Fruit fly (Drosophila melanogaster): ENCODE data around the gene mRNA-cap.

mRNA-cap gene

DNA sequence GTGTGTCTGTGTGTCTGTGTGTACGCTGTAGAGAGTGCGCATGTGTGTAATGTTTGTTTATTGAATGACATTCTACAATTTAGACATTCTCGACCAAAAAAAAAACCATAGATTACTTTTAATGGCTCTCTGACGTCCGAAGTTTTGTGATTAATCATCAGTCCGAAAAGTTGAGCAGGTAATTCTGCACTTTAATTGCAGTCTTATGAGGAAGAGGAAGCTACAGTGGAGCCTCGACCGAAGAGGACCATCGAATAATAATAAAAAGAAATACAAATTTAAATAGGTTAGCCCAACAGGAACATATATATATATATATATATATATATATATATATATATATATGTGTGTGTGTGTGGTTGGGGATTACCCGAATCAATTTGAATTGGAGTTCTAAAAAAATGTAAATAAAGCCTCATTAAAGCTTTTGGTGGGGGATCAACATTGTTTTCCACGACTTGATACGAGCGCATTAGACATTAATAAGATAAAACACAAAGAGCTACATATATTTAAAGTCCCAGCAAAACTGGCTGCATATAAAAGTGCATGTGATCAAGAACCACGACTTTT lies 33.3 kb downstream of the mRNA-cap start:
- TF ChIP-seq CG14655 (GFP tag; optimal IDR thresholded peaks at IDR 0.05), result peak; percentile 2
- TF ChIP-seq CG8159 (tag; optimal IDR thresholded peaks at IDR 0.05), result no peak

DNA sequence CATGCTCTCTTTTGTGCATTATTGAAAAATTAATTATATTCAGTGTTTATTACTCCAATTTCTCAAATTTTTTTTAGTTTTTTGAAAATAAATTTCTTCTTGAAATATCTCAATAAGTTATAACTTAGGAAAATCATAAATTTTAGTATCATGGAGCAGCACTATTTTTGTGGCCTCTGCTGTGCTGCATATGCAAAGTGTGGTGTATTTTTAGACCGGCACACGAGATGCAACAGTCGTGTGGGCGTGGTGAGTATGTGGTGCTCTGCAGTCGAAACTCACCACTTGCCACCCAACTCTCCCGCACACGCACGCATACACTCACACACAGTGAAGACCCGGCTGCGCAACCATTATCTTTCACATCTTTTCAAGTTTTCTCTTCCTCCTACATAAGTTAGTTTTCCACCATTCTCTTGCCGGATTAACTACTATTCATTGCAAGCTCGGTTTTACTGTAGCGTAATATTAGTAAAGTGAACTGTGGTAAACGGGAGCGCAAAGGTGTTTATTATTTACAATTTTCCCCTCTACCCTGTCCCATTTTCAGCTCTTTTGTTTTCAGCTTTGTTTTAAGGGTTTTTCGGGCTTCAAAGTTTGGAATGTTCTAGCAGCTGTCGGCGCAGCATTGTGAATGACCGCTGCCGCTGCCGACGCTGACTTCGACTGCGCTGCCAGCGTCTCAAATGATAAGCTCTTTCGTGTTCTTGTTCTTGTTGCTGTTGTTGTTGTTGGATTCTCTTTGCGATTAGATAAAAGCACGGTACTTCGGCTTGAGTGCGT lies 34.0 kb downstream of the mRNA-cap start:
- TF ChIP-seq CG9948 (tag; optimal IDR thresholded peaks at IDR 0.05) (peak; percentile 63), CG8159 (tag; optimal IDR thresholded peaks at IDR 0.05) (peak; percentile 72), CG4496 (GFP tag; IDR thresholded peaks at IDR 0.05) (peak; percentile 77), CG12605 (GFP tag; IDR thresholded peaks at IDR 0.05) (peak; percentile 72), rn (GFP tag; IDR thresholded peaks at IDR 0.05) (0 out of 2 replicates have a peak, but pooled peaks have one; percentile 7), D1 (tag; optimal IDR thresholded peaks at IDR 0.05) (peak; percentile 62), Ets98B (GFP tag; IDR thresholded peaks at IDR 0.05) (peak; percentile 79), fd96Ca (GFP tag; IDR thresholded peaks at IDR 0.05) (no peak; the same call in 2 of the 3 replicates), CG14655 (GFP tag; optimal IDR thresholded peaks at IDR 0.05) (peak; percentile 79), CG32121 (GFP tag; IDR thresholded peaks at IDR 0.05) (peak; percentile 80), CG17806 (tag; optimal IDR thresholded peaks at IDR 0.05) (peak; percentile 73), CG15710 (tag; optimal IDR thresholded peaks at IDR 0.05) (peak; percentile 78), CG13204 (GFP tag; optimal IDR thresholded peaks at IDR 0.05) (peak; percentile 38), CG10348 (GFP tag; IDR thresholded peaks at IDR 0.05) (no peak), Snoo (tag; optimal IDR thresholded peaks at IDR 0.05) (peak; percentile 74), Pif1B (GFP tag; optimal IDR thresholded peaks at IDR 0.05) (peak; percentile 59), Pif1A (GFP tag; optimal IDR thresholded peaks at IDR 0.05) (peak; percentile 75), gl (tag; optimal IDR thresholded peaks at IDR 0.05) (no peak), EcR (GFP tag; optimal IDR thresholded peaks at IDR 0.05) (peak; percentile 49), CG34367 (tag; optimal IDR thresholded peaks at IDR 0.05) (peak; percentile 56), CG8301 (tag; optimal IDR thresholded peaks at IDR 0.05) (peak; percentile 70)

DNA sequence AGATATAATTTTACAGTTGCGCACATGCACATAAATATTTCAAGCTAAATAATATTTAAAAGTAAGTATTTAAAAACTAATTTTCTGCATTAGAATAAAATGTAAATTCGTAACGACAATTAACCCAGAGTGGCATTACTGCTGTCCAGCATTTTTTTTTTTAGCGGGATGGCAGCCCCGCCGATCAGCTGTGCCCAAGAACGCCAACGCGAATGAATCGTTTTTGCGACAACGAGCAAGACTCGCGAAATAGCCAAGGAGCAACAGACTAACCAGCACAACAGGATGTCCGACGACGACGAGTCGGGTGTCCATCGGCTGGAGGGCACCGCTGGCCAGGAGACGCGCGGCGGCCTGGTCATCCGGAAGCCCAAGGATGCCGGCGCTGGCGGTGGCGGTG lies 41.4 kb downstream of the mRNA-cap start, which contains the start of gene Prp16:
Gene Prp16 (plus strand): TSS at position 185 of the 400 bp plus-strand sequence.
- TF ChIP-seq Snoo (tag; optimal IDR thresholded peaks at IDR 0.05) (no peak), CG32121 (GFP tag; IDR thresholded peaks at IDR 0.05) (no peak), CG8301 (tag; optimal IDR thresholded peaks at IDR 0.05) (no peak), CG15710 (tag; optimal IDR thresholded peaks at IDR 0.05) (no peak), CG10348 (GFP tag; IDR thresholded peaks at IDR 0.05) (no peak), CG12605 (GFP tag; IDR thresholded peaks at IDR 0.05) (no peak), fd96Ca (GFP tag; IDR thresholded peaks at IDR 0.05) (no peak)

DNA sequence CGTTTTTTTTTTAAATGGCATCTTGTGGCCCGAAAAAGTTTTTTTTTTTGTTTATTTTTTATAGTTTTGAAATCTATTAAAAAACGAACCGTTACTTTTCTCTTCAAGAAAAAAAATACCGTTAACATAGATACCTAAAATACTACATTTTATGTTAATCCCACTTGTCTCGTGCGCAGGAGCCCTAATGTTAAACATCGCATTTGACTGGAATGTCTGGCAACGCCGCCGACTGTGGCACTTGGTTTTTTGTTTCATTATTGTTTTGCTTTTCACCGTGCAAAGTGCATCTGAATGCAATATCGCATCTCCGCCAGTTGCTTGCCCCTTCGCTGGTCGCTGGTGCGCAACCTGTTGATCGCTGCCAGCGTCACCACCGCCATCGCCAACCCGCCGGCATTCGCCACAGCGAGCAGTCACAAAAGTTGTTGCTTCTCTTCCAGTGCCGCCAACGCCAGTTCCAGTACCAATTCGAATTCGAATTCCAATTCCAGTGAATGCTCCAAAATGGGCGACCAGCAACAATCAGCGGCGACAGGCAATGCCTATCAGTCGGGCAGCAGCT lies 42.6 kb downstream of the mRNA-cap start, which contains the start of gene CG11590:
Gene CG11590 (plus strand): TSS at position 212 of the 565 bp plus-strand sequence.
- TF ChIP-seq CG4496 (GFP tag; IDR thresholded peaks at IDR 0.05) (no peak), CG15710 (tag; optimal IDR thresholded peaks at IDR 0.05) (no peak), gl (tag; optimal IDR thresholded peaks at IDR 0.05) (no peak), CG8301 (tag; optimal IDR thresholded peaks at IDR 0.05) (no peak), CG34367 (tag; optimal IDR thresholded peaks at IDR 0.05) (no peak), fd96Ca (GFP tag; IDR thresholded peaks at IDR 0.05) (0 out of 3 replicates have a peak, but pooled peaks have one; percentile 23), Pif1A (GFP tag; optimal IDR thresholded peaks at IDR 0.05) (no peak), CG32121 (GFP tag; IDR thresholded peaks at IDR 0.05) (no peak), Snoo (tag; optimal IDR thresholded peaks at IDR 0.05) (no peak), D1 (tag; optimal IDR thresholded peaks at IDR 0.05) (no peak), CG17806 (tag; optimal IDR thresholded peaks at IDR 0.05) (no peak), EcR (GFP tag; optimal IDR thresholded peaks at IDR 0.05) (no peak), Ets98B (GFP tag; IDR thresholded peaks at IDR 0.05) (peak; percentile 27; the same call in 1 of the 2 replicates), CG12605 (GFP tag; IDR thresholded peaks at IDR 0.05) (peak; percentile 55; the same call in 1 of the 2 replicates), CG13204 (GFP tag; optimal IDR thresholded peaks at IDR 0.05) (no peak), CG9948 (tag; optimal IDR thresholded peaks at IDR 0.05) (no peak), Pif1B (GFP tag; optimal IDR thresholded peaks at IDR 0.05) (no peak), CG8159 (tag; optimal IDR thresholded peaks at IDR 0.05) (no peak), CG14655 (GFP tag; optimal IDR thresholded peaks at IDR 0.05) (no peak), CG10348 (GFP tag; IDR thresholded peaks at IDR 0.05) (no peak), rn (GFP tag; IDR thresholded peaks at IDR 0.05) (no peak)

DNA sequence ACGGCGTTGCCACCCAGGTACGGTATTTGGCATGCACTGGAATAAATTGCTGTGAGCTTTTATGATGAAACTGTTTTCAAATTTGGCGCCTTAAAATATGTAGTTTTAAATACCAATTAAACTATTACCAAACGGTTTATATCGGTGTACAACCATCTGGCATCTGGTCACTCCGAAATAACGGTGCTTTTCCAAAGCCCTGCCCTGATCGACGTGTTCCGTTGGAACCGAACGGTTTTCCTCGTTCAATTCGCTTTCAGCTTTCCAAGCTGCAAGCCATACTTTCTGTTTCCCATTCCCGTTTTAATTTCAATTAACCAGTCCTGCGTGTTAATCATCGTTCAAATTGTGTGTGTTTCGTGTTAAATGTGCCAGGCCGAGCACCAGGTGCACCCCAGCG lies 49.6 kb downstream of the mRNA-cap start, which contains the start of gene yl:
Gene yl (plus strand): TSS at position 202 of the 400 bp plus-strand sequence.
- no peak for TF ChIP-seq Snoo (tag; optimal IDR thresholded peaks at IDR 0.05)
- no peak for TF ChIP-seq EcR (GFP tag; optimal IDR thresholded peaks at IDR 0.05)
- TF ChIP-seq CG12605 (GFP tag; IDR thresholded peaks at IDR 0.05), result no peak
- TF ChIP-seq CG17806 (tag; optimal IDR thresholded peaks at IDR 0.05), result no peak
- TF ChIP-seq CG13204 (GFP tag; optimal IDR thresholded peaks at IDR 0.05), result no peak
- no peak for TF ChIP-seq CG9948 (tag; optimal IDR thresholded peaks at IDR 0.05)
- TF ChIP-seq D1 (tag; optimal IDR thresholded peaks at IDR 0.05), result no peak
- no peak for TF ChIP-seq CG8301 (tag; optimal IDR thresholded peaks at IDR 0.05)
- TF ChIP-seq CG32121 (GFP tag; IDR thresholded peaks at IDR 0.05), result no peak
- TF ChIP-seq rn (GFP tag; IDR thresholded peaks at IDR 0.05), result no peak
- TF ChIP-seq CG34367 (tag; optimal IDR thresholded peaks at IDR 0.05), result no peak
- no peak for TF ChIP-seq CG14655 (GFP tag; optimal IDR thresholded peaks at IDR 0.05)
- TF ChIP-seq CG10348 (GFP tag; IDR thresholded peaks at IDR 0.05), result no peak
- TF ChIP-seq Pif1A (GFP tag; optimal IDR thresholded peaks at IDR 0.05), result no peak
- TF ChIP-seq CG15710 (tag; optimal IDR thresholded peaks at IDR 0.05), result no peak
- no peak for TF ChIP-seq fd96Ca (GFP tag; IDR thresholded peaks at IDR 0.05)
- TF ChIP-seq CG8159 (tag; optimal IDR thresholded peaks at IDR 0.05), result no peak
- no peak for TF ChIP-seq gl (tag; optimal IDR thresholded peaks at IDR 0.05)

Data from whole organism, pupa.